Worm (Caenorhabditis elegans) whole organism, mixed stage, embryonic: Measurements from ENCODE around the gene cst-2.

Experiments used
- M03D4.4 ChIP-seq: sonication (generic microtip); optimal IDR thresholded peaks from 2 replicates; lab custom pipeline; 2017; ENCODE audit warnings: mild to moderate bottlenecking, missing genetic modification characterization, missing compliant biosample characterization
- ceh-39 ChIP-seq: fragments of 150-350 bp; optimal IDR thresholded peaks from 2 replicates; lab custom pipeline; 2014; ENCODE audit warnings: missing biosample characterization, missing genetic modification characterization
- ceh-43 ChIP-seq: fragments of 200-800 bp; sonication (Bioruptor generic); optimal IDR thresholded peaks from 2 replicates; lab custom pipeline; 2018; ENCODE audit warnings: mild to moderate bottlenecking, missing genetic modification characterization, moderate library complexity, missing compliant biosample characterization
- ceh-83 ChIP-seq: fragments of 200-800 bp; sonication (Bioruptor generic); optimal IDR thresholded peaks from 2 replicates; lab custom pipeline; 2018; ENCODE audit warnings: mild to moderate bottlenecking, missing genetic modification characterization, missing compliant biosample characterization
- ces-1 ChIP-seq: fragments of 150-350 bp; optimal IDR thresholded peaks from 2 replicates; lab custom pipeline; 2014; ENCODE audit warnings: missing biosample characterization, missing genetic modification reagents, missing genetic modification characterization
- cnd-1 ChIP-seq: fragments of 200-800 bp; sonication (Bioruptor generic); optimal IDR thresholded peaks from 2 replicates; lab custom pipeline; 2018; ENCODE audit warnings: mild to moderate bottlenecking, missing genetic modification characterization, missing compliant biosample characterization
- drap-1 ChIP-seq: fragments of 200-800 bp; sonication (Bioruptor generic); optimal IDR thresholded peaks from 3 replicates; lab custom pipeline; 2018; ENCODE audit warnings: mild to moderate bottlenecking, missing genetic modification characterization, missing compliant biosample characterization
- elt-1 ChIP-seq: sonication (generic microtip); optimal IDR thresholded peaks from 2 replicates; lab custom pipeline; 2017; ENCODE audit warnings: missing genetic modification characterization, mild to moderate bottlenecking, missing compliant biosample characterization, antibody characterized with exemption, moderate library complexity, borderline replicate concordance; ENCODE audit not compliant: insufficient read depth
- elt-3 ChIP-seq: fragments of 150-350 bp; optimal IDR thresholded peaks from 2 replicates; lab custom pipeline; 2014; ENCODE audit warnings: missing biosample characterization, missing genetic modification characterization
- flh-1 ChIP-seq: fragments of 200-800 bp; sonication (Bioruptor generic); optimal IDR thresholded peaks from 2 replicates; lab custom pipeline; 2018; ENCODE audit warnings: mild to moderate bottlenecking, missing genetic modification characterization, moderate library complexity, missing compliant biosample characterization
- ham-2 ChIP-seq: fragments of 200-800 bp; sonication (Bioruptor generic); optimal IDR thresholded peaks from 2 replicates; lab custom pipeline; 2018; ENCODE audit warnings: mild to moderate bottlenecking, missing genetic modification characterization, missing compliant biosample characterization
- lin-32 ChIP-seq: fragments of 200-800 bp; sonication (Bioruptor generic); optimal IDR thresholded peaks from 2 replicates; lab custom pipeline; 2018; ENCODE audit warnings: mild to moderate bottlenecking, missing genetic modification characterization, missing compliant biosample characterization
- lsy-2 ChIP-seq: fragments of 150-350 bp; optimal IDR thresholded peaks from 2 replicates; lab custom pipeline; 2014; ENCODE audit warnings: missing biosample characterization, missing genetic modification characterization
- mab-5 ChIP-seq: fragments of 150-350 bp; optimal IDR thresholded peaks from 2 replicates; lab custom pipeline; 2014; ENCODE audit warnings: missing biosample characterization, missing genetic modification characterization
- mep-1 ChIP-seq: fragments of 150-350 bp; optimal IDR thresholded peaks from 2 replicates; lab custom pipeline; 2017; ENCODE audit warnings: missing biosample characterization, missing genetic modification reagents, missing genetic modification characterization, inconsistent platforms
- mls-2 ChIP-seq: sonication (generic microtip); optimal IDR thresholded peaks from 2 replicates; lab custom pipeline; 2016; ENCODE audit warnings: mild to moderate bottlenecking, missing genetic modification characterization, moderate library complexity, missing compliant biosample characterization
- nhr-2 ChIP-seq: fragments of 150-350 bp; optimal IDR thresholded peaks from 2 replicates; lab custom pipeline; 2014; ENCODE audit warnings: missing biosample characterization, missing genetic modification characterization
- nhr-28 ChIP-seq: fragments of 150-350 bp; optimal IDR thresholded peaks from 2 replicates; lab custom pipeline; 2014; ENCODE audit warnings: missing biosample characterization, missing genetic modification characterization
- pha-4 ChIP-seq: fragments of 150-350 bp; optimal IDR thresholded peaks from 2 replicates; lab custom pipeline; 2018; ENCODE audit warnings: missing biosample characterization, missing genetic modification reagents, missing genetic modification characterization
- sem-2 ChIP-seq: fragments of 200-800 bp; sonication (Bioruptor generic); optimal IDR thresholded peaks from 2 replicates; lab custom pipeline; 2018; ENCODE audit warnings: mild to moderate bottlenecking, missing genetic modification characterization, missing compliant biosample characterization
- snpc-4 ChIP-seq: fragments of 150-350 bp; optimal IDR thresholded peaks from 2 replicates; lab custom pipeline; 2014; ENCODE audit warnings: missing biosample characterization, missing genetic modification characterization
- tbx-8 ChIP-seq: fragments of 200-800 bp; sonication (Bioruptor generic); optimal IDR thresholded peaks from 2 replicates; lab custom pipeline; 2018; ENCODE audit warnings: mild to moderate bottlenecking, missing genetic modification characterization, moderate library complexity, missing compliant biosample characterization
- unc-120 ChIP-seq: sonication (generic microtip); optimal IDR thresholded peaks from 2 replicates; lab custom pipeline; 2017; ENCODE audit warnings: missing genetic modification characterization, missing compliant biosample characterization; ENCODE audit not compliant: poor library complexity, severe bottlenecking
- unc-39 ChIP-seq: fragments of 150-350 bp; optimal IDR thresholded peaks from 2 replicates; lab custom pipeline; 2014; ENCODE audit warnings: missing biosample characterization, missing genetic modification characterization
- zip-8 ChIP-seq: fragments of 150-350 bp; optimal IDR thresholded peaks from 2 replicates; lab custom pipeline; 2014; ENCODE audit warnings: missing biosample characterization, missing genetic modification characterization

cst-2 gene

DNA sequence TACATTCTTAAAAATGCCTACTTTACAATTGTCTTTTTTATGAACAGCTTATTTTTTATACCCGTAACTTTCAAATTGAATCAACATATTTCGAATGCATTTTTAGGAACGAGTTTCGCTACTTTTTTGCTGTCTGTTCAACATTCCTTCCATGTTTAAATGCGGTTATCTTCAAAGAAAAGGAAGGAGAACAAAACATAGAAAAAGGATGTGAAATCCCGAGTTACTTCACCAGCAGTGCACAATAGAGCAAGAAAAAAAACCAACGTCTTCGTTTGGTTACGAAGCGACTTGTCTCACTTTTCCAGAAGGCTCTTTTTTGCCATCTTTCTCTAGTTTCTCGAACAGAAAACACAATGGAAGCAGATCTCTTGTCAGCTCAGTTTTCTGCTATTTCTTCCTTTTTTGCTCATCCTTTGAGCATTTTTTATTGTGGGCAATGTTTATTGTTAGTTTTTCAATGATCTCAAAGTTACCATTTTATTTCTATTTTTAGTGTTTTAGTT, 50.1 kb downstream of the cst-2 start, which contains the start of gene cka-2:
Gene cka-2, plus strand, starts transcription at position 456 of the 506 bp plus-strand sequence.
- no peak for TF ChIP-seq flh-1 (GFP tag; lab: Kevin White, UChicago)
- TF ChIP-seq ces-1: peak; percentile 34
- no peak for TF ChIP-seq zip-8 (tag; lab: Kevin White, UChicago)

DNA sequence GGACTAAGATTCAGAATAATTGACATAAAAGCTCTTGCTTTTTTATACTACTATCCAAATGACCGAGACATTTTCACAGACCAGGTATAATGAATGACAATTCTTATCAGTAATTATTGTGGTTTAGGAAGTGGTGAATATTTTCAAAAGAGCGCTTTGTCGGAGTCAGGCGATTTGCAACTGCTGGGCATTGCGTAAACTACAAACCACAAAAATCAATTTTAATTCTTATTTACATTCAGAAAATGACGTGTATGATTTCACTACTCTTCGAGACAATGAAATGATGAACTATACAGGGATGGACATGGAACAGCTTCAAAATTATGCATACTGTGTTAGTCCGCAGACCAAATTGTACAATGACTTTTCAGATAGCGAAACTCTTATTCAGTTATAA, 51.4 kb downstream of the cst-2 start:
- TF ChIP-seq elt-1 (tag; lab: Kevin White, UChicago): no peak
- TF ChIP-seq drap-1: no peak
- TF ChIP-seq mab-5: no peak
- TF ChIP-seq nhr-28 (tag; lab: Kevin White, UChicago): no peak
- no peak for TF ChIP-seq tbx-8 (GFP tag; lab: Kevin White, UChicago)
- TF ChIP-seq ces-1: no peak
- TF ChIP-seq ceh-43 (GFP tag; lab: Kevin White, UChicago): no peak
- no peak for TF ChIP-seq unc-39
- TF ChIP-seq ceh-83 (GFP tag; lab: Kevin White, UChicago): no peak
- TF ChIP-seq ceh-39 (tag; lab: Kevin White, UChicago): no peak
- TF ChIP-seq sem-2 (GFP tag; lab: Kevin White, UChicago): no peak
- no peak for TF ChIP-seq nhr-2 (tag; lab: Kevin White, UChicago)
- TF ChIP-seq elt-3 (tag; lab: Kevin White, UChicago): no peak
- TF ChIP-seq pha-4: no peak
- TF ChIP-seq M03D4.4: no peak
- TF ChIP-seq mep-1: no peak
- no peak for TF ChIP-seq unc-120
- TF ChIP-seq ham-2 (GFP tag; lab: Kevin White, UChicago): no peak
- no peak for TF ChIP-seq lin-32

DNA sequence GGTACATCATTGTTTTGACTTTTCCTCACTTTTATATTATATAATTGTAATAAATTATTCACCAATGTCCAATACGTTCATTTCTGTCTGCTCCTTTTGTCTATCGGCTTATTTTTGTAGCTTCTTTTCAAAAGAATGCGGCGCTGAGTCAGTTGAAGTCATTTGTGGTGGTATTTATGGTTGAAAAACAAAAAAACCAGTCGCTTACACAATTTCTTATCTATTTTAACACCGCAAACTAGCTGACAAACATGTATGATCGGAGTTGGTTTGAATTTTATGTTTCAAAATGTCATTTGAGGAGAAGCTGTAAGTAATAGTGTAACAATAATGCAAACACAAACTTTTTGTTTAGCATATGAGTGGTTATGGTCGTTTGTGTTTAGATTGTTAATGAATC, 51.9 kb downstream of the cst-2 start, which contains the start of gene ets-10:
Gene ets-10, plus strand, starts transcription at position 201 of the 400 bp plus-strand sequence.
- no peak for TF ChIP-seq mab-5
- TF ChIP-seq elt-1 (tag; lab: Kevin White, UChicago): no peak
- TF ChIP-seq snpc-4 (tag; lab: Kevin White, UChicago): no peak
- no peak for TF ChIP-seq flh-1 (GFP tag; lab: Kevin White, UChicago)
- no peak for TF ChIP-seq nhr-28 (tag; lab: Kevin White, UChicago)
- TF ChIP-seq unc-120: no peak
- no peak for TF ChIP-seq pha-4
- TF ChIP-seq cnd-1 (tag; lab: Kevin White, UChicago): no peak
- no peak for TF ChIP-seq tbx-8 (GFP tag; lab: Kevin White, UChicago)
- no peak for TF ChIP-seq ces-1
- no peak for TF ChIP-seq sem-2 (GFP tag; lab: Kevin White, UChicago)
- no peak for TF ChIP-seq unc-39
- TF ChIP-seq drap-1: no peak
- TF ChIP-seq ceh-83 (GFP tag; lab: Kevin White, UChicago): no peak
- TF ChIP-seq lsy-2: no peak
- no peak for TF ChIP-seq nhr-2 (tag; lab: Kevin White, UChicago)
- no peak for TF ChIP-seq mls-2 (tag; lab: Kevin White, UChicago)
